Worm (Caenorhabditis elegans) whole organism, L4/young adult: ENCODE measurements around the gene M01H9.5.

Experiments
- W03F9.2 ChIP-seq: fragments of 150-350 bp; optimal IDR thresholded peaks from 2 replicates; lab custom pipeline; 2014; ENCODE audit warnings: missing biosample characterization, missing genetic modification characterization
- him-1 ChIP-seq: sonication (generic microtip); optimal IDR thresholded peaks from 2 replicates; lab custom pipeline; 2016; ENCODE audit warnings: missing genotype, missing genetic modification reagents, missing genetic modification characterization, missing compliant biosample characterization

ce11 chrIV:4468046-4468727, 2.9 kb downstream of the M01H9.5 start:
- TF ChIP-seq him-1 (tag; lab: Kevin White, UChicago) (peak; percentile 18), W03F9.2 (tag; lab: Kevin White, UChicago) (peak; percentile 17)
